Worm (Caenorhabditis elegans) whole organism, mixed stage, embryonic: ENCODE data around the gene srh-116.

Source experiments
- bed-3 ChIP-seq: fragments of 200-800 bp; sonication (Bioruptor generic); optimal IDR thresholded peaks from 3 replicates; lab custom pipeline; 2018; ENCODE audit warnings: mild to moderate bottlenecking, missing genetic modification characterization, moderate library complexity, missing compliant biosample characterization
- mep-1 ChIP-seq: fragments of 150-350 bp; optimal IDR thresholded peaks from 2 replicates; lab custom pipeline; 2017; ENCODE audit warnings: missing biosample characterization, missing genetic modification reagents, missing genetic modification characterization, inconsistent platforms
- nhr-76 ChIP-seq: sonication (generic microtip); optimal IDR thresholded peaks from 2 replicates; lab custom pipeline; 2017; ENCODE audit warnings: missing biosample characterization, missing genetic modification characterization
- unc-62 ChIP-seq: fragments of 150-350 bp; optimal IDR thresholded peaks from 2 replicates; lab custom pipeline; 2014; ENCODE audit warnings: missing biosample characterization, missing genetic modification reagents, missing genetic modification characterization
- ztf-11 ChIP-seq: fragments of 150-350 bp; optimal IDR thresholded peaks from 2 replicates; lab custom pipeline; 2014; ENCODE audit warnings: missing biosample characterization, missing genetic modification characterization

ce11 chrV:17232403-17232802, 22.5 kb downstream of the srh-116 start:
- TF ChIP-seq mep-1 (tag; lab: Kevin White, UChicago) (no peak), bed-3 (no peak), unc-62 (GFP tag; lab: Kevin White, UChicago) (no peak), nhr-76 (tag; lab: Kevin White, UChicago) (no peak), ztf-11 (no peak)
